Worm (Caenorhabditis elegans): ENCODE measurements around the gene ZK721.3.

- TF ChIP-seq nhr-28 (tag; optimal IDR thresholded peaks at IDR 0.05) (no peak), nhr-237 (tag; optimal IDR thresholded peaks at IDR 0.05) (no peak), ztf-11 (tag; optimal IDR thresholded peaks at IDR 0.05) (no peak), sea-2 (GFP tag; optimal IDR thresholded peaks at IDR 0.05) (no peak), aly-2 (tag; optimal IDR thresholded peaks at IDR 0.05) (no peak), unc-62 (GFP tag; optimal IDR thresholded peaks at IDR 0.05) (no peak), ama-1 (optimal IDR thresholded peaks at IDR 0.05) (no peak), ZK546.5 (tag; optimal IDR thresholded peaks at IDR 0.05) (no peak), lin-15B (tag; optimal IDR thresholded peaks at IDR 0.05) (no peak)
Observed at ce11 chrX:8770316-8770715, 14.0 kb upstream of the ZK721.3 start.
